Fruit fly (Drosophila melanogaster) whole organism, adult: ENCODE measurements around the gene Acp26Aa.

Experiments
- Crg-1 ChIP-seq: fragments of 200-800 bp; sonication (Bioruptor generic); optimal IDR thresholded peaks from 2 replicates; lab custom pipeline; 2016; ENCODE audit warnings: missing biosample characterization, missing genetic modification characterization
- Hr96 ChIP-seq: fragments of 200-800 bp; sonication (Bioruptor generic); optimal IDR thresholded peaks from 2 replicates; lab custom pipeline; 2016; ENCODE audit warnings: missing biosample characterization, missing genetic modification characterization
- cic ChIP-seq: fragments of 200-800 bp; sonication (Bioruptor generic); optimal IDR thresholded peaks from 2 replicates; lab custom pipeline; 2017; ENCODE audit warnings: missing biosample characterization, mild to moderate bottlenecking, missing genetic modification characterization, moderate library complexity
- cnc ChIP-seq, 2 experiments: fragments of >200 bp; optimal IDR thresholded peaks; 2 replicates each; lab custom pipeline; 2017
- ovo ChIP-seq: fragments of 200-800 bp; sonication (Bioruptor generic); optimal IDR thresholded peaks from 2 replicates; lab custom pipeline; 2016; ENCODE audit warnings: missing biosample characterization, missing genetic modification characterization

dm6 chr2L:5892762-5893161, 934 bp downstream of the Acp26Aa start, which contains the start of gene Acp26Ab:
- TF ChIP-seq ovo (GFP tag; lab: Kevin White, UChicago) (no peak), Crg-1 (GFP tag; lab: Kevin White, UChicago) (no peak), cnc (optimal IDR thresholded peaks at IDR 0.05; lab: Kevin White, UChicago) (no peak), Hr96 (no peak), cic (GFP tag; lab: Kevin White, UChicago) (no peak)
